Worm (Caenorhabditis elegans) whole organism, midembryonic: ENCODE measurements around the gene srh-38.

Experiments
- T22C8.4 ChIP-seq: fragments of 200-800 bp; sonication (Bioruptor generic); IDR thresholded peaks from 2 replicates; pipeline ENCODE4 v1.3.6; 2022; ENCODE audit warnings: missing genetic modification characterization, missing compliant biosample characterization
- cog-1 ChIP-seq: sonication (generic microtip); optimal IDR thresholded peaks from 2 replicates; lab custom pipeline; 2016; ENCODE audit warnings: missing genetic modification characterization, missing compliant biosample characterization
- flt-1 ChIP-seq: fragments of 200-800 bp; sonication (Bioruptor generic); IDR thresholded peaks from 2 replicates; pipeline ENCODE4 v1.3.6; 2022; ENCODE audit warnings: missing genetic modification characterization, missing compliant biosample characterization
- med-1 ChIP-seq: sonication (generic microtip); optimal IDR thresholded peaks from 2 replicates; lab custom pipeline; 2017; ENCODE audit warnings: missing genetic modification characterization, mild to moderate bottlenecking, missing compliant biosample characterization, antibody characterized with exemption, missing genetic modification reagents; ENCODE audit not compliant: insufficient read depth
- ref-1 ChIP-seq: fragments of 200-800 bp; sonication (Bioruptor generic); conservative IDR thresholded peaks from 2 replicates; pipeline ENCODE4 v1.3.6; 2022; ENCODE audit warnings: missing genetic modification reagents, missing genetic modification characterization, missing compliant biosample characterization
- tab-1 ChIP-seq: fragments of 200-800 bp; sonication (Bioruptor generic); IDR thresholded peaks from 2 replicates; pipeline ENCODE4 v1.3.6; 2022; ENCODE audit warnings: missing genetic modification characterization, missing compliant biosample characterization
- ztf-29 ChIP-seq: fragments of 200-800 bp; sonication (Bioruptor generic); IDR thresholded peaks from 2 replicates; pipeline ENCODE4 v1.3.6; 2022; ENCODE audit warnings: missing genetic modification reagents, missing genetic modification characterization, missing compliant biosample characterization

DNA sequence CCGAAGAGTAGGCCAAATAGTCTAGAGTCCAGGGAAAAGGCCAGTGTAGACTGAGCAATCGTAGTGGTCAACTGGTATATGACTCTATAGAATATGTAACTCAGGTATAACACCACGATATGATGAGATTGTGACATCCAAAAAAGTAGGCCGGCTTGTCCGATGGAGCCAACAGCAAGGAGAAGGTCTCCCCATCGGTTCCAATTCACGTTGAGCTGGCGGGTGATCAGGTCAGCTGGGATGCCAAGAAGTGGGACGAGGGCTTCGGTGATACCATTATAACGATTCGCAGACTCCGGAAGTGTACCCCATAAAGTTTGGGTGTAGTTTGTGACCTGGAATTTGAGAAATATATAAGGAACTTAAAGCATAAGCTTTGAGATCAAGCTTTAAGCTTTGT lies 49.5 kb downstream of the srh-38 start:
- TF ChIP-seq ref-1 (no peak), cog-1 (tag; lab: Kevin White, UChicago) (no peak), tab-1 (GFP tag; lab: Robert Waterston, UW) (no peak), flt-1 (GFP tag; lab: Robert Waterston, UW) (no peak), med-1 (no peak), ztf-29 (GFP tag; lab: Robert Waterston, UW) (no peak), T22C8.4 (GFP tag; lab: Robert Waterston, UW) (no peak)
